Fruit fly (Drosophila melanogaster) whole organism, wandering third instar larva: ENCODE data around the gene Coa8.
A peak's percentile ranks its signal among the peaks of the same experiment; 100 is the strongest.

Experiments
- Abd-B ChIP-seq: fragments of >200 bp; optimal IDR thresholded peaks from 2 replicates; lab custom pipeline; 2017; ENCODE audit warnings: missing biosample characterization, missing genetic modification characterization
- CG32264 ChIP-seq: fragments of 200-800 bp; sonication (Bioruptor generic); optimal IDR thresholded peaks from 2 replicates; lab custom pipeline; 2016; ENCODE audit warnings: missing biosample characterization, missing genetic modification characterization
- CG9705 ChIP-seq: fragments of 200-800 bp; sonication (Bioruptor generic); optimal IDR thresholded peaks from 2 replicates; lab custom pipeline; 2018; ENCODE audit warnings: missing biosample characterization, mild to moderate bottlenecking, missing genetic modification characterization
- CrebA ChIP-seq: fragments of 200-800 bp; sonication (Bioruptor generic); optimal IDR thresholded peaks from 2 replicates; lab custom pipeline; 2016; ENCODE audit warnings: missing biosample characterization, mild to moderate bottlenecking, missing genetic modification characterization, borderline replicate concordance
- Dfd ChIP-seq: fragments of >200 bp; optimal IDR thresholded peaks from 2 replicates; lab custom pipeline; 2017; ENCODE audit warnings: missing biosample characterization, missing genetic modification characterization
- Dif ChIP-seq: fragments of 200-275, 200-300 bp; sonication (Bioruptor generic); optimal IDR thresholded peaks from 2 replicates; lab custom pipeline; 2018; ENCODE audit warnings: missing biosample characterization, missing genetic modification characterization; ENCODE audit not compliant: partially characterized antibody
- GATAd ChIP-seq: sonication (Bioruptor generic); optimal IDR thresholded peaks from 2 replicates; lab custom pipeline; 2016; ENCODE audit warnings: missing biosample characterization, missing genetic modification characterization
- HLH106 ChIP-seq: fragments of 200-800 bp; optimal IDR thresholded peaks from 3 replicates; lab custom pipeline; 2019; ENCODE audit warnings: missing biosample characterization, mild to moderate bottlenecking, missing genetic modification characterization, moderate library complexity
- Hnf4 ChIP-seq: fragments of 200-800 bp; sonication (Bioruptor generic); optimal IDR thresholded peaks from 2 replicates; lab custom pipeline; 2016; ENCODE audit warnings: missing biosample characterization, mild to moderate bottlenecking, missing genetic modification characterization
- Hr78 ChIP-seq: fragments of >200 bp; optimal IDR thresholded peaks from 2 replicates; lab custom pipeline; 2017; ENCODE audit warnings: missing biosample characterization, missing genetic modification characterization
- Hr83 ChIP-seq: fragments of 200-300 bp; sonication (Bioruptor generic); optimal IDR thresholded peaks from 2 replicates; lab custom pipeline; 2016; ENCODE audit warnings: missing biosample characterization, mild to moderate bottlenecking, missing genetic modification characterization, moderate library complexity; ENCODE audit not compliant: poor library complexity, severe bottlenecking
- Jra ChIP-seq: sonication (Bioruptor generic); optimal IDR thresholded peaks from 2 replicates; lab custom pipeline; 2016; ENCODE audit warnings: missing biosample characterization, missing genetic modification characterization
- Myc ChIP-seq: fragments of >200 bp; optimal IDR thresholded peaks from 2 replicates; lab custom pipeline; 2017
- N ChIP-seq: fragments of >200 bp; optimal IDR thresholded peaks from 2 replicates; lab custom pipeline; 2018; ENCODE audit warnings: missing biosample characterization, missing external identifiers, missing genetic modification characterization
- OdsH ChIP-seq: fragments of 200-800 bp; sonication (Bioruptor generic); optimal IDR thresholded peaks from 2 replicates; lab custom pipeline; 2016; ENCODE audit warnings: missing biosample characterization, mild to moderate bottlenecking, missing genetic modification characterization
- Rel ChIP-seq, 2 experiments: fragments of 200-800 bp; sonication (Bioruptor generic) in 1 of 2; optimal IDR thresholded peaks; 2 replicates in 1 of 2; 3 replicates in 1 of 2; lab custom pipeline; 2016 to 2019; ENCODE audit warnings: mild to moderate bottlenecking in 2 of 2, missing biosample characterization in 2 of 2, missing genetic modification characterization in 2 of 2, moderate library complexity in 1 of 2
- Sp1 ChIP-seq: fragments of 200-800 bp; sonication (Bioruptor generic); optimal IDR thresholded peaks from 3 replicates; lab custom pipeline; 2019; ENCODE audit warnings: missing biosample characterization, mild to moderate bottlenecking, missing genetic modification characterization, moderate library complexity
- Vsx2 ChIP-seq: fragments of 200-300, 225-300 bp; sonication (Bioruptor generic); optimal IDR thresholded peaks from 2 replicates; lab custom pipeline; 2018; ENCODE audit warnings: missing biosample characterization, missing genetic modification characterization; ENCODE audit not compliant: partially characterized antibody
- br ChIP-seq: fragments of 200-800 bp; sonication (Bioruptor generic); optimal IDR thresholded peaks from 2 replicates; lab custom pipeline; 2016; ENCODE audit warnings: missing biosample characterization, missing genetic modification characterization
- brk ChIP-seq: fragments of 200-800 bp; sonication (Bioruptor generic); optimal IDR thresholded peaks from 2 replicates; lab custom pipeline; 2016; ENCODE audit warnings: missing biosample characterization, mild to moderate bottlenecking, missing genetic modification characterization
- dl ChIP-seq, 2 experiments: fragments of 175-275, 200-275 bp in 1 of 2; fragments of 200-275 bp in 1 of 2; sonication (Bioruptor generic); optimal IDR thresholded peaks; lab custom pipeline; 2018; ENCODE audit warnings: mild to moderate bottlenecking in 2 of 2, missing biosample characterization in 2 of 2, missing genetic modification characterization in 2 of 2, moderate library complexity in 2 of 2; ENCODE audit not compliant: partially characterized antibody in 2 of 2, insufficient read depth in 1 of 2
- ey ChIP-seq: fragments of 200-800 bp; sonication (Bioruptor generic); optimal IDR thresholded peaks from 2 replicates; lab custom pipeline; 2016; ENCODE audit warnings: missing biosample characterization, missing genetic modification characterization
- foxo ChIP-seq, 2 experiments: fragments of 200-800 bp; sonication (Bioruptor generic); optimal IDR thresholded peaks; 2 replicates in 1 of 2; 3 replicates in 1 of 2; lab custom pipeline; 2016 to 2017; ENCODE audit warnings: missing biosample characterization in 2 of 2, missing genetic modification characterization in 2 of 2
- fru ChIP-seq: fragments of 200-800 bp; sonication (Bioruptor generic); optimal IDR thresholded peaks from 3 replicates; lab custom pipeline; 2016; ENCODE audit warnings: missing biosample characterization, mild to moderate bottlenecking, missing genetic modification characterization
- h ChIP-seq: fragments of 200-800 bp; sonication (Bioruptor generic); optimal IDR thresholded peaks from 3 replicates; lab custom pipeline; 2016; ENCODE audit warnings: missing biosample characterization, mild to moderate bottlenecking, missing genetic modification characterization
- jim ChIP-seq: fragments of 175-275, 200-325 bp; sonication (Bioruptor generic); optimal IDR thresholded peaks from 2 replicates; lab custom pipeline; 2016; ENCODE audit warnings: missing biosample characterization, mild to moderate bottlenecking, missing genetic modification characterization
- rgr ChIP-seq: fragments of 200-800 bp; sonication (Bioruptor generic); optimal IDR thresholded peaks from 3 replicates; lab custom pipeline; 2016; ENCODE audit warnings: missing biosample characterization, mild to moderate bottlenecking, missing genetic modification characterization
- sage ChIP-seq: fragments of 200-800 bp; sonication (Bioruptor generic); optimal IDR thresholded peaks from 2 replicates; lab custom pipeline; 2016; ENCODE audit warnings: missing biosample characterization, mild to moderate bottlenecking, missing genetic modification characterization
- sv ChIP-seq: fragments of 200-800 bp; sonication (Bioruptor generic); optimal IDR thresholded peaks from 3 replicates; lab custom pipeline; 2016; ENCODE audit warnings: missing biosample characterization, missing genetic modification characterization
- tai ChIP-seq: sonication (Bioruptor generic); optimal IDR thresholded peaks from 2 replicates; lab custom pipeline; 2016; ENCODE audit warnings: missing biosample characterization, missing genetic modification characterization

Gene Coa8

DNA sequence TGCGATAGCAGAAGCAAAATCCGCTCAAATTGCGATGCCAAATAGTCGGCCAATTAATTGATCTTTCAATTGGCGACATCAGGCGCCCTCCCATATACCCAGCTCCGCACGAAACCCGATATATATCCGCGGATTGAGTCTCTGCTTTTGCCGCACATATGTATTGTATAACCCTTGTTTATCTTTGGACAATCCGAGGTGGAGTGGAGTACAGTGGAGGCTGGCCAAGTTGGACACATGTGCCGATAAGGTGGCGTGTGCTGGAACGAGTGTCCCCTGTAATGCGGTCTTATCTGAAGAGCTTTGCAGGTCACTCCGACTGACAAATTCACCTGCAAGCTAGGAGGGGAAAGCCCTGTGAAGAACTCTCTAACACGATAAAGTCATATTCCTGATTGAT, 29.5 kb downstream of the Coa8 start:
- TF ChIP-seq Rel (GFP tag; optimal IDR thresholded peaks at IDR 0.05; lab: Kevin White, UChicago) (no peak), Rel (tag; optimal IDR thresholded peaks at IDR 0.05; lab: Kevin White, UChicago) (peak; percentile 55), Vsx2 (GFP tag; lab: Kevin White, UChicago) (no peak), Dif (GFP tag; lab: Kevin White, UChicago) (no peak)

dm6 chrX:1922765-1923501, 42.9 kb downstream of the Coa8 start, which contains the start of the genes eIF2Bepsilon and Ocrl:
eIF2Bepsilon (minus strand) TSS chrX:1922874.
Ocrl (plus strand) TSS chrX:1922981.
- no peak for TF ChIP-seq fru (GFP tag; lab: Kevin White, UChicago)
- TF ChIP-seq Myc (lab: Kevin White, UChicago): no peak
- TF ChIP-seq jim (GFP tag; lab: Kevin White, UChicago): no peak
- no peak for TF ChIP-seq OdsH (GFP tag; lab: Kevin White, UChicago)
- TF ChIP-seq Abd-B (GFP tag; lab: Kevin White, UChicago): no peak
- TF ChIP-seq Jra (GFP tag; lab: Kevin White, UChicago): no peak
- TF ChIP-seq tai: no peak
- no peak for TF ChIP-seq rgr (GFP tag; lab: Kevin White, UChicago)
- TF ChIP-seq Sp1 (GFP tag; lab: Kevin White, UChicago): no peak
- peak; percentile 8 for TF ChIP-seq HLH106
- TF ChIP-seq Dfd: no peak
- no peak for TF ChIP-seq CrebA
- no peak for TF ChIP-seq Vsx2 (GFP tag; lab: Kevin White, UChicago)
- TF ChIP-seq dl (GFP tag; optimal IDR thresholded peaks at IDR 0.05; lab: Kevin White, UChicago; ENCODE audit: insufficient read depth in 1 of 2, partially characterized antibody in 2 of 2): no peak
- no peak for TF ChIP-seq Hr78 (GFP tag; lab: Kevin White, UChicago)
- TF ChIP-seq Hr83 (GFP tag; lab: Kevin White, UChicago): no peak
- TF ChIP-seq h (GFP tag; lab: Kevin White, UChicago): peak; percentile 26
- TF ChIP-seq foxo (GFP tag; optimal IDR thresholded peaks at IDR 0.05; lab: Kevin White, UChicago): no peak
- no peak for TF ChIP-seq Rel (GFP tag; optimal IDR thresholded peaks at IDR 0.05; lab: Kevin White, UChicago)
- TF ChIP-seq Rel (tag; optimal IDR thresholded peaks at IDR 0.05; lab: Kevin White, UChicago): peak; percentile 90
- TF ChIP-seq Hnf4 (GFP tag; lab: Kevin White, UChicago): no peak
- no peak for TF ChIP-seq CG9705
- no peak for TF ChIP-seq br (GFP tag; lab: Kevin White, UChicago)
- no peak for TF ChIP-seq N
- no peak for TF ChIP-seq Dif (GFP tag; lab: Kevin White, UChicago)
- TF ChIP-seq CG32264: no peak
- no peak for TF ChIP-seq sv (GFP tag; lab: Kevin White, UChicago)

dm6 chrX:1927473-1928306, 47.6 kb downstream of the Coa8 start, which contains the start of gene CG11596:
CG11596 (plus strand) TSS chrX:1927683.
- TF ChIP-seq Sp1 (GFP tag; lab: Kevin White, UChicago) (peak; percentile 22), ey (GFP tag; lab: Kevin White, UChicago) (peak; percentile 18), Myc (lab: Kevin White, UChicago) (peak; percentile 91), br (GFP tag; lab: Kevin White, UChicago) (no peak), sage (GFP tag; lab: Kevin White, UChicago) (no peak), GATAd (GFP tag; lab: Kevin White, UChicago) (no peak), HLH106 (peak; percentile 34), h (GFP tag; lab: Kevin White, UChicago) (peak; percentile 75), brk (GFP tag; lab: Kevin White, UChicago) (no peak)
